Fruit fly (Drosophila melanogaster): ENCODE data around the gene CG3349.

Gene CG3349

dm6 chr3L:14984521-14985150, 5.2 kb downstream of the CG3349 start, which contains the start of gene mnd:
mnd (plus strand) TSS chr3L:14985100.
- peak; percentile 31 for TF ChIP-seq CG14711 (tag; optimal IDR thresholded peaks at IDR 0.05)
- TF ChIP-seq CG11617 (GFP tag; optimal IDR thresholded peaks at IDR 0.05): no peak

dm6 chr3L:14986340-14986916, 7.0 kb downstream of the CG3349 start:
- no peak for TF ChIP-seq CG1620 (GFP tag; optimal IDR thresholded peaks at IDR 0.05)
- peak; percentile 37 for TF ChIP-seq kay (GFP tag; ENCODE audit: borderline replicate concordance)
- no peak for TF ChIP-seq CG5204 (GFP tag; optimal IDR thresholded peaks at IDR 0.05)

- TF ChIP-seq bab1 (GFP tag; optimal IDR thresholded peaks at IDR 0.05) (no peak), CG5204 (GFP tag; optimal IDR thresholded peaks at IDR 0.05) (no peak), CG7045 (GFP tag; optimal IDR thresholded peaks at IDR 0.05) (no peak), Clk (GFP tag; optimal IDR thresholded peaks at IDR 0.05) (no peak), cic (GFP tag; optimal IDR thresholded peaks at IDR 0.05) (peak; percentile 12), CG12768 (GFP tag; optimal IDR thresholded peaks at IDR 0.05) (peak; percentile 23), tj (GFP tag; optimal IDR thresholded peaks at IDR 0.05) (no peak), CG14711 (tag; optimal IDR thresholded peaks at IDR 0.05) (no peak), CG11617 (GFP tag; optimal IDR thresholded peaks at IDR 0.05) (no peak), Mnt (GFP tag; optimal IDR thresholded peaks at IDR 0.05) (peak; percentile 58), ovo (GFP tag; optimal IDR thresholded peaks at IDR 0.05) (no peak)
Observed at dm6 chr3L:14986984-14987896, 7.8 kb downstream of the CG3349 start.

dm6 chr3L:14988231-14988630, 8.8 kb downstream of the CG3349 start:
- TF ChIP-seq tj (GFP tag; optimal IDR thresholded peaks at IDR 0.05) (peak; percentile 64), Crg-1 (GFP tag; optimal IDR thresholded peaks at IDR 0.05) (no peak)

dm6 chr3L:14989879-14990278, 10.5 kb downstream of the CG3349 start:
- TF ChIP-seq toe (GFP tag; optimal IDR thresholded peaks at IDR 0.05) (no peak), Clk (GFP tag; optimal IDR thresholded peaks at IDR 0.05) (no peak), CG14711 (tag; optimal IDR thresholded peaks at IDR 0.05) (no peak), ovo (GFP tag; optimal IDR thresholded peaks at IDR 0.05) (no peak), CG7045 (GFP tag; optimal IDR thresholded peaks at IDR 0.05) (no peak), Crg-1 (GFP tag; optimal IDR thresholded peaks at IDR 0.05) (no peak)

dm6 chr3L:14992025-14992424, 12.6 kb downstream of the CG3349 start, which contains the start of gene Zip71B:
Zip71B (plus strand) TSS chr3L:14992289.
- TF ChIP-seq cic (GFP tag; optimal IDR thresholded peaks at IDR 0.05): no peak
- no peak for TF ChIP-seq tj (GFP tag; optimal IDR thresholded peaks at IDR 0.05)
- peak; percentile 23 for TF ChIP-seq Mnt (GFP tag; optimal IDR thresholded peaks at IDR 0.05)
- TF ChIP-seq kay (GFP tag; ENCODE audit: borderline replicate concordance): peak; percentile 76

DNA sequence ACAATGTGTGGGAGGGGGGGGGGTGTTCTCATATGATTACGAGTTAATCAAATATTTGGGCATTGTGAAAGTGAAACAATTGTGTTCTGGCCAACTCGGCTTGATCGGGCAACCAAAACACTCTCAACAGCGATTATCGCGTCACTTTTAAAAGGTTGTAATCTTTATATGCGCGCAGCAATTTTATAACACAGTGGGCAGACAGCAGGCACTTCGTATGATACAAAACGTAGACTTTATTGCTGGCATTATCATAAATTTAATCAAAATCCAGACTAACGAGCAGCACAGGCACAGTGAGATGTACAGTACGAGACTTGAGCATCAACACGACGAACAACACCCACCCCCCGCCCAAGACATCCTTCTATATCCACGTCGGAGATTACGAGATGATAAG, 13.4 kb downstream of the CG3349 start:
- TF ChIP-seq cic (GFP tag; optimal IDR thresholded peaks at IDR 0.05) (peak; percentile 71), Hr96 (GFP tag; optimal IDR thresholded peaks at IDR 0.05) (no peak), CG7045 (GFP tag; optimal IDR thresholded peaks at IDR 0.05) (peak; percentile 37), CG33017 (tag; optimal IDR thresholded peaks at IDR 0.05) (peak; percentile 27), pad (GFP tag; optimal IDR thresholded peaks at IDR 0.05) (no peak), tj (GFP tag; optimal IDR thresholded peaks at IDR 0.05) (peak; percentile 15), toe (GFP tag; optimal IDR thresholded peaks at IDR 0.05) (peak; percentile 6), kay (GFP tag; ENCODE audit: borderline replicate concordance) (peak; percentile 11), CG11617 (GFP tag; optimal IDR thresholded peaks at IDR 0.05) (peak; percentile 7), CG12768 (GFP tag; optimal IDR thresholded peaks at IDR 0.05) (peak; percentile 53), Mnt (GFP tag; optimal IDR thresholded peaks at IDR 0.05) (no peak)

Data from whole organism, adult.